Worm (Caenorhabditis elegans) whole organism, L2 larva: ENCODE measurements around the gene ugt-10.

Experiments used
- ZK546.5 ChIP-seq: sonication (generic microtip); optimal IDR thresholded peaks from 2 replicates; lab custom pipeline; 2017; ENCODE audit warnings: missing biosample characterization, missing genetic modification characterization
- ama-1 ChIP-seq: fragments of 150-350 bp; optimal IDR thresholded peaks from 2 replicates; lab custom pipeline; 2018; ENCODE audit warnings: inconsistent platforms
- ceh-16 ChIP-seq: fragments of 150-350 bp; optimal IDR thresholded peaks from 2 replicates; lab custom pipeline; 2014; ENCODE audit warnings: missing biosample characterization, missing genetic modification characterization
- fos-1 ChIP-seq: fragments of 150-350 bp; optimal IDR thresholded peaks from 2 replicates; lab custom pipeline; 2014; ENCODE audit warnings: missing biosample characterization, missing genetic modification characterization
- lin-13 ChIP-seq: fragments of 150-350 bp; optimal IDR thresholded peaks from 2 replicates; lab custom pipeline; 2014; ENCODE audit warnings: missing biosample characterization, missing genetic modification reagents, missing genetic modification characterization
- lin-39 ChIP-seq: fragments of 150-350 bp; optimal IDR thresholded peaks from 2 replicates; lab custom pipeline; 2014; ENCODE audit warnings: missing biosample characterization, missing genetic modification reagents, missing genetic modification characterization
- lsy-2 ChIP-seq, 2 experiments: fragments of 150-350 bp in 1 of 2; sonication (generic microtip) in 1 of 2; optimal IDR thresholded peaks; 2 replicates each; lab custom pipeline; 2014 to 2017; ENCODE audit warnings: missing biosample characterization in 2 of 2, missing genetic modification characterization in 2 of 2
- mdl-1 ChIP-seq, 2 experiments: fragments of 150-350 bp in 1 of 2; sonication (generic microtip) in 1 of 2; optimal IDR thresholded peaks; 2 replicates each; lab custom pipeline; 2017; ENCODE audit warnings: missing biosample characterization in 2 of 2, missing genetic modification characterization in 2 of 2
- nhr-12 ChIP-seq: fragments of 150-350 bp; optimal IDR thresholded peaks from 2 replicates; lab custom pipeline; 2014; ENCODE audit warnings: missing biosample characterization, missing genetic modification characterization
- nhr-21 ChIP-seq: fragments of 150-350 bp; optimal IDR thresholded peaks from 2 replicates; lab custom pipeline; 2014; ENCODE audit warnings: missing biosample characterization, missing genetic modification characterization
- peb-1 ChIP-seq: fragments of 150-350 bp; optimal IDR thresholded peaks from 2 replicates; lab custom pipeline; 2014; ENCODE audit warnings: missing biosample characterization, missing genetic modification characterization
- unc-55 ChIP-seq: fragments of 150-350 bp; sonication (generic microtip); optimal IDR thresholded peaks from 3 replicates; lab custom pipeline; 2014; ENCODE audit warnings: missing biosample characterization, missing genetic modification reagents, missing genetic modification characterization

Gene ugt-10

ce11 chrV:4850446-4850845, 49.5 kb downstream of the ugt-10 start:
- TF ChIP-seq nhr-21 (tag; lab: Kevin White, UChicago) (no peak), ceh-16 (no peak), lin-13 (GFP tag; lab: Kevin White, UChicago) (no peak), lin-39 (tag; lab: Kevin White, UChicago) (no peak), nhr-12 (tag; lab: Kevin White, UChicago) (no peak), mdl-1 (tag; optimal IDR thresholded peaks at IDR 0.05; lab: Kevin White, UChicago) (no peak), fos-1 (tag; lab: Kevin White, UChicago) (no peak), ZK546.5 (tag; lab: Kevin White, UChicago) (no peak), lsy-2 (tag; optimal IDR thresholded peaks at IDR 0.05; lab: Kevin White, UChicago) (no peak), ama-1 (no peak), peb-1 (no peak), unc-55 (no peak)
